Worm (Caenorhabditis elegans): ENCODE results near the gene ile-2.
A peak's percentile ranks its signal among the peaks of the same experiment; 100 is the strongest.

ce11 chrX:789848-790247 is 21.5 kb downstream of the ile-2 start:
- TF ChIP-seq unc-130 (GFP tag; optimal IDR thresholded peaks at IDR 0.05) = no peak
- TF ChIP-seq nhr-25 (tag; optimal IDR thresholded peaks at IDR 0.05; ENCODE audit: borderline replicate concordance, insufficient read depth) = no peak
- no peak for TF ChIP-seq snpc-4 (tag; optimal IDR thresholded peaks at IDR 0.05)
- TF ChIP-seq ztf-11 (tag; optimal IDR thresholded peaks at IDR 0.05) = no peak
- no peak for TF ChIP-seq lin-15B (tag; optimal IDR thresholded peaks at IDR 0.05)
- TF ChIP-seq lin-1 (GFP tag; IDR thresholded peaks at IDR 0.05) = no peak
- peak in 1 of 2 experiments; percentile 94 for TF ChIP-seq unc-62 (GFP tag; optimal IDR thresholded peaks at IDR 0.05 in 1 of 2)
- TF ChIP-seq unc-62 (tag; optimal IDR thresholded peaks at IDR 0.05) = no peak
- no peak for TF ChIP-seq mep-1 (tag; optimal IDR thresholded peaks at IDR 0.05)
- no peak for TF ChIP-seq egl-43 (GFP tag; IDR thresholded peaks at IDR 0.05)
- TF ChIP-seq nhr-6 (tag; optimal IDR thresholded peaks at IDR 0.05) = no peak
- TF ChIP-seq egl-27 (tag; optimal IDR thresholded peaks at IDR 0.05) = no peak
- TF ChIP-seq madf-5 (GFP tag; IDR thresholded peaks at IDR 0.05) = no peak
- no peak for TF ChIP-seq mdt-29 (GFP tag; IDR thresholded peaks at IDR 0.05)
